Worm (Caenorhabditis elegans): ENCODE data around the gene R10D12.6.

R10D12.6 gene

ce11 chrV:13949010-13949409, at the start of gene R10D12.6:
Gene R10D12.6 (plus strand): TSS chrV:13949310.
- TF ChIP-seq pax-1 (tag; optimal IDR thresholded peaks at IDR 0.05), result no peak
- no peak for TF ChIP-seq elt-4 (tag; optimal IDR thresholded peaks at IDR 0.05)
- TF ChIP-seq tbx-2 (tag; optimal IDR thresholded peaks at IDR 0.05), result no peak
- TF ChIP-seq ttx-3 (tag; optimal IDR thresholded peaks at IDR 0.05), result no peak
- no peak for TF ChIP-seq gmeb-2 (tag; optimal IDR thresholded peaks at IDR 0.05)
- TF ChIP-seq hlh-15 (tag; optimal IDR thresholded peaks at IDR 0.05), result no peak
- no peak for TF ChIP-seq ceh-34 (tag; optimal IDR thresholded peaks at IDR 0.05)
- TF ChIP-seq ceh-30 (tag; optimal IDR thresholded peaks at IDR 0.05), result no peak
- no peak for TF ChIP-seq ceh-45 (GFP tag; IDR thresholded peaks at IDR 0.05)
- no peak for TF ChIP-seq F13H6.1 (tag; optimal IDR thresholded peaks at IDR 0.05)
- TF ChIP-seq hlh-8 (tag; optimal IDR thresholded peaks at IDR 0.05), result no peak
- TF ChIP-seq sdc-2 (tag; optimal IDR thresholded peaks at IDR 0.05), result no peak
- TF ChIP-seq fax-1 (tag; optimal IDR thresholded peaks at IDR 0.05), result no peak
- TF ChIP-seq pha-4 (tag; optimal IDR thresholded peaks at IDR 0.05), result no peak
- TF ChIP-seq pat-9 (tag; optimal IDR thresholded peaks at IDR 0.05), result no peak
- TF ChIP-seq ceh-24 (tag; optimal IDR thresholded peaks at IDR 0.05), result no peak

ce11 chrV:13902495-13902894, 46.6 kb upstream of the R10D12.6 start, which contains the start of gene C06B3.1:
Gene C06B3.1 (plus strand): TSS chrV:13902795.
- no peak for TF ChIP-seq K02D7.2 (tag; optimal IDR thresholded peaks at IDR 0.05)
- no peak for TF ChIP-seq lim-6 (tag; optimal IDR thresholded peaks at IDR 0.05)
- no peak for TF ChIP-seq fkh-6 (tag; optimal IDR thresholded peaks at IDR 0.05)
- TF ChIP-seq che-1 (tag; optimal IDR thresholded peaks at IDR 0.05), result no peak
- TF ChIP-seq ceh-31 (tag; optimal IDR thresholded peaks at IDR 0.05), result no peak
- no peak for TF ChIP-seq pqm-1 (tag; optimal IDR thresholded peaks at IDR 0.05)
- TF ChIP-seq pros-1 (tag; optimal IDR thresholded peaks at IDR 0.05), result no peak
- TF ChIP-seq ceh-9 (tag; optimal IDR thresholded peaks at IDR 0.05), result no peak
- TF ChIP-seq tbx-2 (tag; optimal IDR thresholded peaks at IDR 0.05), result no peak
- TF ChIP-seq C38D4.7 (GFP tag; optimal IDR thresholded peaks at IDR 0.05), result no peak

ce11 chrV:13904446-13904845, 44.7 kb upstream of the R10D12.6 start, which contains the start of gene stdh-3:
Gene stdh-3 (plus strand): TSS chrV:13904611.
- TF ChIP-seq pag-3 (tag; optimal IDR thresholded peaks at IDR 0.05; ENCODE audit: borderline replicate concordance), result no peak
- no peak for TF ChIP-seq che-1 (tag; optimal IDR thresholded peaks at IDR 0.05)
- no peak for TF ChIP-seq sdc-2 (tag; optimal IDR thresholded peaks at IDR 0.05)
- TF ChIP-seq hlh-15 (tag; optimal IDR thresholded peaks at IDR 0.05), result no peak
- no peak for TF ChIP-seq ceh-19 (GFP tag; optimal IDR thresholded peaks at IDR 0.05)
- TF ChIP-seq dmd-4 (tag; optimal IDR thresholded peaks at IDR 0.05; ENCODE audit: borderline replicate concordance), result no peak
- no peak for TF ChIP-seq C38D4.7 (GFP tag; optimal IDR thresholded peaks at IDR 0.05)
- no peak for TF ChIP-seq odd-2 (tag; optimal IDR thresholded peaks at IDR 0.05)
- no peak for TF ChIP-seq rnt-1 (tag; optimal IDR thresholded peaks at IDR 0.05)
- no peak for TF ChIP-seq pros-1 (tag; optimal IDR thresholded peaks at IDR 0.05)
- no peak for TF ChIP-seq nhr-11 (tag; optimal IDR thresholded peaks at IDR 0.05)

ce11 chrV:13906166-13906565, 42.9 kb upstream of the R10D12.6 start, which contains the start of gene stdh-1:
Gene stdh-1 (plus strand): TSS chrV:13906492.
- no peak for TF ChIP-seq ceh-22 (tag; optimal IDR thresholded peaks at IDR 0.05)
- no peak for TF ChIP-seq sdc-2 (tag; optimal IDR thresholded peaks at IDR 0.05)
- TF ChIP-seq ceh-14 (tag; optimal IDR thresholded peaks at IDR 0.05), result no peak
- peak; percentile 86 for TF ChIP-seq unc-42 (tag; optimal IDR thresholded peaks at IDR 0.05)
- TF ChIP-seq K09A11.1 (tag; optimal IDR thresholded peaks at IDR 0.05; ENCODE audit: insufficient read depth), result no peak
- no peak for TF ChIP-seq dmd-4 (tag; optimal IDR thresholded peaks at IDR 0.05; ENCODE audit: borderline replicate concordance)
- no peak for TF ChIP-seq madf-2 (tag; optimal IDR thresholded peaks at IDR 0.05)
- TF ChIP-seq hlh-30 (tag; optimal IDR thresholded peaks at IDR 0.05; ENCODE audit: insufficient read depth), result no peak

Data from whole organism, late embryonic.